Worm (Caenorhabditis elegans) whole organism, L3 larva: ENCODE results near the gene plc-3.

ENCODE experiments used
- R02D3.7 ChIP-seq: fragments of 150-350 bp; optimal IDR thresholded peaks from 2 replicates; lab custom pipeline; 2014; ENCODE audit warnings: missing biosample characterization, missing genetic modification characterization
- ZK546.5 ChIP-seq: sonication (generic microtip); optimal IDR thresholded peaks from 2 replicates; lab custom pipeline; 2017; ENCODE audit warnings: missing biosample characterization, missing genetic modification characterization
- aly-2 ChIP-seq: fragments of 150-350 bp; optimal IDR thresholded peaks from 2 replicates; lab custom pipeline; 2014; ENCODE audit warnings: missing biosample characterization, missing genetic modification characterization
- ama-1 ChIP-seq: fragments of 150-350 bp; optimal IDR thresholded peaks from 2 replicates; lab custom pipeline; 2018
- ceh-16 ChIP-seq: sonication (generic microtip); optimal IDR thresholded peaks from 2 replicates; lab custom pipeline; 2017; ENCODE audit warnings: missing biosample characterization, missing genetic modification characterization
- egl-27 ChIP-seq: sonication (generic microtip); optimal IDR thresholded peaks from 4 replicates; lab custom pipeline; 2017; ENCODE audit warnings: missing biosample characterization, missing genetic modification reagents, missing genetic modification characterization
- egl-5 ChIP-seq: fragments of 150-350 bp; optimal IDR thresholded peaks from 2 replicates; lab custom pipeline; 2017; ENCODE audit warnings: missing biosample characterization, missing genetic modification reagents, missing genetic modification characterization, inconsistent platforms
- elt-1 ChIP-seq: fragments of 150-350 bp; optimal IDR thresholded peaks from 2 replicates; lab custom pipeline; 2014; ENCODE audit warnings: missing biosample characterization, missing genetic modification characterization
- elt-2 ChIP-seq: sonication (generic microtip); optimal IDR thresholded peaks from 2 replicates; lab custom pipeline; 2016; ENCODE audit warnings: missing genetic modification reagents, mild to moderate bottlenecking, missing genetic modification characterization, missing compliant biosample characterization
- eor-1 ChIP-seq, 2 experiments: fragments of 150-350 bp; optimal IDR thresholded peaks; 2 replicates each; lab custom pipeline; 2014 to 2018; ENCODE audit warnings: missing biosample characterization in 2 of 2, missing genetic modification characterization in 2 of 2
- fkh-10 ChIP-seq: sonication (generic microtip); optimal IDR thresholded peaks from 2 replicates; lab custom pipeline; 2017; ENCODE audit warnings: missing biosample characterization, missing genetic modification reagents, missing genetic modification characterization
- fkh-2 ChIP-seq: fragments of 150-350 bp; optimal IDR thresholded peaks from 2 replicates; lab custom pipeline; 2014; ENCODE audit warnings: missing biosample characterization, missing genetic modification reagents, missing genetic modification characterization
- fos-1 ChIP-seq: fragments of 150-350 bp; optimal IDR thresholded peaks from 2 replicates; lab custom pipeline; 2014; ENCODE audit warnings: missing biosample characterization, missing genetic modification characterization
- hmg-11 ChIP-seq: sonication (generic microtip); optimal IDR thresholded peaks from 2 replicates; lab custom pipeline; 2016; ENCODE audit warnings: missing genetic modification characterization, missing compliant biosample characterization
- mdl-1 ChIP-seq: fragments of 150-350 bp; optimal IDR thresholded peaks from 2 replicates; lab custom pipeline; 2014; ENCODE audit warnings: missing biosample characterization, missing genetic modification characterization
- mml-1 ChIP-seq: fragments of 150-350 bp; sonication (generic microtip); optimal IDR thresholded peaks from 3 replicates; lab custom pipeline; 2014; ENCODE audit warnings: missing biosample characterization, missing genetic modification characterization
- nfya-1 ChIP-seq: sonication (generic microtip); optimal IDR thresholded peaks from 2 replicates; lab custom pipeline; 2017; ENCODE audit warnings: missing genetic modification characterization, mild to moderate bottlenecking, missing compliant biosample characterization, antibody characterized with exemption, moderate library complexity; ENCODE audit not compliant: insufficient read depth
- nhr-12 ChIP-seq: fragments of 150-350 bp; optimal IDR thresholded peaks from 2 replicates; lab custom pipeline; 2014; ENCODE audit warnings: missing biosample characterization, missing genetic modification characterization
- nhr-23 ChIP-seq: fragments of 150-350 bp; optimal IDR thresholded peaks from 2 replicates; lab custom pipeline; 2014; ENCODE audit warnings: missing biosample characterization, missing genetic modification reagents, missing genetic modification characterization
- nhr-25 ChIP-seq: sonication (generic microtip); optimal IDR thresholded peaks from 2 replicates; lab custom pipeline; 2017; ENCODE audit warnings: missing biosample characterization, missing genetic modification characterization
- nhr-28 ChIP-seq: fragments of 150-350 bp; optimal IDR thresholded peaks from 2 replicates; lab custom pipeline; 2014; ENCODE audit warnings: missing biosample characterization, missing genetic modification characterization
- nhr-43 ChIP-seq: sonication (generic microtip); optimal IDR thresholded peaks from 2 replicates; lab custom pipeline; 2016; ENCODE audit warnings: mild to moderate bottlenecking, missing genetic modification characterization, missing compliant biosample characterization; ENCODE audit not compliant: poor library complexity, severe bottlenecking
- nhr-67 ChIP-seq: fragments of 150-350 bp; optimal IDR thresholded peaks from 2 replicates; lab custom pipeline; 2014; ENCODE audit warnings: missing biosample characterization, missing genetic modification characterization
- pha-4 ChIP-seq: fragments of 150-350 bp; optimal IDR thresholded peaks from 2 replicates; lab custom pipeline; 2014; ENCODE audit warnings: missing biosample characterization, missing genetic modification reagents, missing genetic modification characterization
- pqm-1 ChIP-seq: fragments of 150-350 bp; optimal IDR thresholded peaks from 2 replicates; lab custom pipeline; 2017; ENCODE audit warnings: missing biosample characterization, missing genetic modification characterization, inconsistent platforms
- sea-2 ChIP-seq: fragments of 150-350 bp; sonication (generic microtip); optimal IDR thresholded peaks from 4 replicates; lab custom pipeline; 2014; ENCODE audit warnings: missing biosample characterization, missing genetic modification reagents, missing genetic modification characterization
- snpc-4 ChIP-seq: fragments of 150-350 bp; optimal IDR thresholded peaks from 2 replicates; lab custom pipeline; 2014; ENCODE audit warnings: missing biosample characterization, missing genetic modification characterization
- tbx-2 ChIP-seq: sonication (generic microtip); optimal IDR thresholded peaks from 2 replicates; lab custom pipeline; 2016; ENCODE audit warnings: mild to moderate bottlenecking, missing genetic modification characterization, missing compliant biosample characterization
- unc-39 ChIP-seq: sonication (generic microtip); optimal IDR thresholded peaks from 4 replicates; lab custom pipeline; 2017; ENCODE audit warnings: missing biosample characterization, missing genetic modification characterization
- zag-1 ChIP-seq: fragments of 150-350 bp; optimal IDR thresholded peaks from 2 replicates; lab custom pipeline; 2014; ENCODE audit warnings: missing biosample characterization, missing genetic modification characterization
- ztf-11 ChIP-seq: fragments of 150-350 bp; optimal IDR thresholded peaks from 2 replicates; lab custom pipeline; 2014; ENCODE audit warnings: missing biosample characterization, missing genetic modification characterization

plc-3 gene

DNA sequence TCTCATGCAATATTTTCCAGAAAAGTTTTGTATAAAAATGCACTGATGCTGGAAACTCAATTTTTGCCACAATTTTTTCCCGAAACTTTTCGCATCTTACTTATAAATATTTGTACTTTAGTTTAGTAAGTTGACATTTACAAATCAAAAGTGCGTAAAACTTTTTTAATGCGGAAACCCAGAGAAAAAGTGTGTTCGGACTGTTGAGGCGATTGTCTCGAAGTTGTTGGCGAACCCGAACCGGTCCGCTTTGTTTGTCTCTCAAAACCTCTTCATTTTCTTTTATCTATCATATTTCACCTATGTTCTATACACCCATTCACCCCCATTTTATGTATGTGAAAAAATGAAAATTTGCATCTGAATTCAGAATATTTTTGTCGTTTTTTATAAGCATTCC is 2.0 kb upstream of the plc-3 start:
- peak; percentile 62 for TF ChIP-seq pha-4
- TF ChIP-seq nhr-25 (tag; lab: Kevin White, UChicago) = peak; percentile 64
- no peak for TF ChIP-seq sea-2 (GFP tag; lab: Kevin White, UChicago)
- no peak for TF ChIP-seq nhr-67
- TF ChIP-seq elt-2 (tag; lab: Kevin White, UChicago) = no peak
- no peak for TF ChIP-seq R02D3.7 (tag; lab: Kevin White, UChicago)
- TF ChIP-seq nhr-28 (tag; lab: Kevin White, UChicago) = no peak
- TF ChIP-seq hmg-11 (tag; lab: Kevin White, UChicago) = no peak
- TF ChIP-seq unc-39 (tag; lab: Kevin White, UChicago) = no peak
- TF ChIP-seq egl-5 (tag; lab: Kevin White, UChicago) = no peak
- TF ChIP-seq aly-2 (tag; lab: Kevin White, UChicago) = no peak
- no peak for TF ChIP-seq egl-27
- peak; percentile 3 for TF ChIP-seq nhr-43 (tag; lab: Kevin White, UChicago)
- peak; percentile 43 for TF ChIP-seq nhr-23
- no peak for TF ChIP-seq snpc-4 (tag; lab: Kevin White, UChicago)
- TF ChIP-seq ztf-11 (tag; lab: Kevin White, UChicago) = no peak
- TF ChIP-seq ceh-16 (tag; lab: Kevin White, UChicago) = no peak
- TF ChIP-seq ama-1 (lab: Kevin White, UChicago) = no peak
- TF ChIP-seq zag-1 (tag; lab: Kevin White, UChicago) = no peak

DNA sequence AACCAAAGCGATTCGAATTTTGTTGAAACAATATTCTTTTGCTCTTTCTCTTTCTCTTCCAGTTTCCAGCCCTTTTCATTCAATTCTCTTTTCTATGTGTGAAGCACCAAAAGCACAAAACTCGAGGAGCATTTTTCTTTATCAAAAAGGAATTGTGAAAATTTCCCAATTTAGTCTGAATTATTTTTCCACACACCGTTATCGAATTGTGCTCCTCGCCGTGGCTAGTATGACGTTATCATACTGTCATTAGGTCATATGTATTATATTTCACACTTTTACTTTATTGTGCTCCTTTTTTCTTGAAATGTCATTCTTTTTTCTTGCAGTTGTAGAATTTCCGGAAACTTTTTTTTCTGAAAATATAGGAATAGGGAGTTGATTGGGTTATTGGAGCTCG is 1.1 kb upstream of the plc-3 start:
- no peak for TF ChIP-seq aly-2 (tag; lab: Kevin White, UChicago)
- no peak for TF ChIP-seq mml-1 (tag; lab: Kevin White, UChicago)
- TF ChIP-seq pha-4 = peak; percentile 35
- TF ChIP-seq hmg-11 (tag; lab: Kevin White, UChicago) = no peak
- TF ChIP-seq sea-2 (GFP tag; lab: Kevin White, UChicago) = no peak
- TF ChIP-seq elt-1 (tag; lab: Kevin White, UChicago) = no peak
- TF ChIP-seq nhr-67 = no peak
- TF ChIP-seq elt-2 (tag; lab: Kevin White, UChicago) = peak; percentile 83
- peak; percentile 76 for TF ChIP-seq pqm-1 (tag; lab: Kevin White, UChicago)
- TF ChIP-seq fos-1 (tag; lab: Kevin White, UChicago) = no peak
- no peak for TF ChIP-seq mdl-1 (tag; lab: Kevin White, UChicago)

DNA sequence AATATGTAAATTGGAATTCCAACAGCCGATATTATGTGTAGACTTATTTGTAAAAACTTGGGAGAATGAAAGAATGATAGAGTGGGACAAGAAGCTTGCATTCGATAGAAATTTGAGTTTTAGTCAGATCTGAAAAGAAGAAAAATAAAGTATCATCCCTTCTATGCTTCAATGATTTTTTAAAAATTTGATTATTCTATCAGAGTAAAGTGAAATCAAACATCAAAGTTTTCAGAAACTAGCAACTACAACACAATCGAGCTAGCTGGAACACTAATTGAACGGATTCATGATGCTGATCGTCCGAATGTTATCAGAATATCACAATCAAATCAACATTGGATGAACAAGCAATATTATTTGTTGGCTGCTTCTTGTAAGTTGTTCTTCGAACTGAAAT is 4.4 kb downstream of the plc-3 start, which contains the start of gene srh-135:
Gene srh-135, minus strand, starts transcription at position 101 of the 400 bp plus-strand sequence.
- TF ChIP-seq elt-1 (tag; lab: Kevin White, UChicago) (no peak), tbx-2 (no peak)

DNA sequence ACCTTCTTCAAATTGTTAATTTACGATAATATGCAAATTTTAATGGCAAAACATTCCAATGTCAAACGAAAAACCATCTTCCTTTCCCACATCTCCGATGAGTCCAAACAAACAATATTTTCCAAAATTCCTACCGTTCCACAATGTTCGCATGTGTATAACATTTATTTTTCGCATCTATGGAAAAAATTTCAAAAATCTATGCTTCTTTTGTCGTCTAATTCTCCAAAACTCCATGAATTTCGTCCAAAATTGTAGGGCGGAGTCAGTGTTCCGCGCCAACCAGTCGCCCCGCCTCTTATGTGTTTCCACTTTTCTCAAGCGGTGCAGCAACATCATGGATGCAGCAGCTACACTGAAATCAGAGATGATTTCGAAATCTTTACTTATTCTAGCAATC is 8.3 kb downstream of the plc-3 start, which contains the start of gene T01E8.8:
Gene T01E8.8, plus strand, starts transcription at position 301 of the 400 bp plus-strand sequence.
- TF ChIP-seq nhr-12 (tag; lab: Kevin White, UChicago) (no peak), elt-2 (tag; lab: Kevin White, UChicago) (no peak), nhr-67 (no peak), tbx-2 (no peak), zag-1 (tag; lab: Kevin White, UChicago) (no peak), nfya-1 (tag; lab: Kevin White, UChicago) (no peak), eor-1 (tag; optimal IDR thresholded peaks at IDR 0.05; lab: Kevin White, UChicago) (no peak), ztf-11 (tag; lab: Kevin White, UChicago) (no peak), ZK546.5 (tag; lab: Kevin White, UChicago) (no peak), fkh-10 (GFP tag; lab: Kevin White, UChicago) (no peak), nhr-23 (no peak)

DNA sequence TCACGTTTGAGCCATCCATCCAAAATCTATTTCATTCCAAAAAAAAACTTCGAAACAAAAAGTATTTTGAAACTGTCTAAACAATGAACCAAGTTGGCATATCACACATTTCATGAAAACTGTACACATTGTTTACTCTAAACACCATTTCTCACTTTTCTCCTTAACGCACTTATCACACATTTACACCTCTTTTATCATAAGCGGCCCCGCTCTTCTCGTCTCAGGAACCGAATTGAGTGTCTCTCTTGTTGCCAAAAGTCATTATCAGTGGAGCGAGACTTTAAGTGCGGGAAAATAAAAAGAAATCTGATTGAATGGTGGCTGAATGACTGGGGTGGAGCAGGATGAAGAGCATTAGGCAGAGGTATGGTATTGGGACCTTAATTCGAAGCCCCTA is 9.2 kb downstream of the plc-3 start:
- TF ChIP-seq fkh-10 (GFP tag; lab: Kevin White, UChicago) = no peak
- peak; percentile 15 for TF ChIP-seq pha-4
- no peak for TF ChIP-seq egl-27
- TF ChIP-seq elt-2 (tag; lab: Kevin White, UChicago) = peak; percentile 60

DNA sequence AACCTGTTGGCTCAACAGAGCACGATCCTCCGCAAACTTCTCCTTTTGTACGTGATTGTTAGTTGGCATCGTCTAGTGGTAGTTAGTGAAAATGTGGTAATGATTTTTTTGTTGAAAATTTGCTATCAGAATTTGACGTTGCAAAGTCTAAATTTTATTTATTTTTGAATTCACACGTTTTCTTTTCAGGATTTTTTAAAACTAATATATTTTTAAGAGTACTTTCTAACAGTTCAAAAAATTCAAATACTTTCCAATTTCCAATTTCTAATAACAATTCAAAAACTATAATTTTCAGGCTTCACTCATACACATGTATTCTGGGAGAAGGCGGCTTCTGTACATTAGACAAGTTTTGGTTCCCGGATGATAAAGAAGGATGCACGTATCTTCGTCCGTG is 11.7 kb downstream of the plc-3 start, which contains the start of gene ubxn-5:
Gene ubxn-5, minus strand, starts transcription at position 101 of the 400 bp plus-strand sequence.
- TF ChIP-seq elt-1 (tag; lab: Kevin White, UChicago) = no peak
- no peak for TF ChIP-seq fkh-2 (tag; lab: Kevin White, UChicago)
- TF ChIP-seq nhr-25 (tag; lab: Kevin White, UChicago) = no peak
- TF ChIP-seq egl-27 = no peak
- TF ChIP-seq R02D3.7 (tag; lab: Kevin White, UChicago) = no peak
